Worm (Caenorhabditis elegans) whole organism, mixed stage, embryonic: ENCODE data around the gene Y73B6BL.14.

Experiments used
- M03D4.4 ChIP-seq: sonication (generic microtip); optimal IDR thresholded peaks from 2 replicates; lab custom pipeline; 2017; ENCODE audit warnings: mild to moderate bottlenecking, missing genetic modification characterization, missing compliant biosample characterization
- bed-3 ChIP-seq: fragments of 200-800 bp; sonication (Bioruptor generic); optimal IDR thresholded peaks from 3 replicates; lab custom pipeline; 2018; ENCODE audit warnings: mild to moderate bottlenecking, missing genetic modification characterization, moderate library complexity, missing compliant biosample characterization
- blmp-1 ChIP-seq: fragments of 150-350 bp; optimal IDR thresholded peaks from 2 replicates; lab custom pipeline; 2014; ENCODE audit warnings: missing biosample characterization, missing genetic modification characterization
- ceh-39 ChIP-seq: fragments of 150-350 bp; optimal IDR thresholded peaks from 2 replicates; lab custom pipeline; 2014; ENCODE audit warnings: missing biosample characterization, missing genetic modification characterization
- ceh-43 ChIP-seq: fragments of 200-800 bp; sonication (Bioruptor generic); optimal IDR thresholded peaks from 2 replicates; lab custom pipeline; 2018; ENCODE audit warnings: mild to moderate bottlenecking, missing genetic modification characterization, moderate library complexity, missing compliant biosample characterization
- ceh-83 ChIP-seq: fragments of 200-800 bp; sonication (Bioruptor generic); optimal IDR thresholded peaks from 2 replicates; lab custom pipeline; 2018; ENCODE audit warnings: mild to moderate bottlenecking, missing genetic modification characterization, missing compliant biosample characterization
- ces-1 ChIP-seq: fragments of 150-350 bp; optimal IDR thresholded peaks from 2 replicates; lab custom pipeline; 2014; ENCODE audit warnings: missing biosample characterization, missing genetic modification reagents, missing genetic modification characterization
- cnd-1 ChIP-seq: fragments of 200-800 bp; sonication (Bioruptor generic); optimal IDR thresholded peaks from 2 replicates; lab custom pipeline; 2018; ENCODE audit warnings: mild to moderate bottlenecking, missing genetic modification characterization, missing compliant biosample characterization
- drap-1 ChIP-seq: fragments of 200-800 bp; sonication (Bioruptor generic); optimal IDR thresholded peaks from 3 replicates; lab custom pipeline; 2018; ENCODE audit warnings: mild to moderate bottlenecking, missing genetic modification characterization, missing compliant biosample characterization
- elt-1 ChIP-seq: sonication (generic microtip); optimal IDR thresholded peaks from 2 replicates; lab custom pipeline; 2017; ENCODE audit warnings: missing genetic modification characterization, mild to moderate bottlenecking, missing compliant biosample characterization, antibody characterized with exemption, moderate library complexity, borderline replicate concordance; ENCODE audit not compliant: insufficient read depth
- elt-3 ChIP-seq: fragments of 150-350 bp; optimal IDR thresholded peaks from 2 replicates; lab custom pipeline; 2014; ENCODE audit warnings: missing biosample characterization, missing genetic modification characterization
- flh-1 ChIP-seq: fragments of 200-800 bp; sonication (Bioruptor generic); optimal IDR thresholded peaks from 2 replicates; lab custom pipeline; 2018; ENCODE audit warnings: mild to moderate bottlenecking, missing genetic modification characterization, moderate library complexity, missing compliant biosample characterization
- ham-2 ChIP-seq: fragments of 200-800 bp; sonication (Bioruptor generic); optimal IDR thresholded peaks from 2 replicates; lab custom pipeline; 2018; ENCODE audit warnings: mild to moderate bottlenecking, missing genetic modification characterization, missing compliant biosample characterization
- hlh-1 ChIP-seq: fragments of 150-350 bp; optimal IDR thresholded peaks from 2 replicates; lab custom pipeline; 2014; ENCODE audit warnings: missing biosample characterization, missing genetic modification reagents, missing genetic modification characterization
- lin-13 ChIP-seq: fragments of 150-350 bp; optimal IDR thresholded peaks from 2 replicates; lab custom pipeline; 2014; ENCODE audit warnings: missing biosample characterization, missing genetic modification characterization
- lin-32 ChIP-seq: fragments of 200-800 bp; sonication (Bioruptor generic); optimal IDR thresholded peaks from 2 replicates; lab custom pipeline; 2018; ENCODE audit warnings: mild to moderate bottlenecking, missing genetic modification characterization, missing compliant biosample characterization
- lsy-2 ChIP-seq: fragments of 150-350 bp; optimal IDR thresholded peaks from 2 replicates; lab custom pipeline; 2014; ENCODE audit warnings: missing biosample characterization, missing genetic modification characterization
- mab-5 ChIP-seq: fragments of 150-350 bp; optimal IDR thresholded peaks from 2 replicates; lab custom pipeline; 2014; ENCODE audit warnings: missing biosample characterization, missing genetic modification characterization
- mep-1 ChIP-seq: fragments of 150-350 bp; optimal IDR thresholded peaks from 2 replicates; lab custom pipeline; 2017; ENCODE audit warnings: missing biosample characterization, missing genetic modification reagents, missing genetic modification characterization, inconsistent platforms
- mls-2 ChIP-seq: sonication (generic microtip); optimal IDR thresholded peaks from 2 replicates; lab custom pipeline; 2016; ENCODE audit warnings: mild to moderate bottlenecking, missing genetic modification characterization, moderate library complexity, missing compliant biosample characterization
- nhr-12 ChIP-seq: fragments of 150-350 bp; optimal IDR thresholded peaks from 2 replicates; lab custom pipeline; 2014; ENCODE audit warnings: missing biosample characterization, missing genetic modification characterization
- nhr-2 ChIP-seq: fragments of 150-350 bp; optimal IDR thresholded peaks from 2 replicates; lab custom pipeline; 2014; ENCODE audit warnings: missing biosample characterization, missing genetic modification characterization
- nhr-237 ChIP-seq: fragments of 150-350 bp; optimal IDR thresholded peaks from 2 replicates; lab custom pipeline; 2014; ENCODE audit warnings: missing biosample characterization, missing genetic modification characterization
- nhr-28 ChIP-seq: fragments of 150-350 bp; optimal IDR thresholded peaks from 2 replicates; lab custom pipeline; 2014; ENCODE audit warnings: missing biosample characterization, missing genetic modification characterization
- nhr-76 ChIP-seq: sonication (generic microtip); optimal IDR thresholded peaks from 2 replicates; lab custom pipeline; 2017; ENCODE audit warnings: missing biosample characterization, missing genetic modification characterization
- pha-4 ChIP-seq: fragments of 150-350 bp; optimal IDR thresholded peaks from 2 replicates; lab custom pipeline; 2018; ENCODE audit warnings: missing biosample characterization, missing genetic modification reagents, missing genetic modification characterization
- sem-2 ChIP-seq: fragments of 200-800 bp; sonication (Bioruptor generic); optimal IDR thresholded peaks from 2 replicates; lab custom pipeline; 2018; ENCODE audit warnings: mild to moderate bottlenecking, missing genetic modification characterization, missing compliant biosample characterization
- snpc-4 ChIP-seq: fragments of 150-350 bp; optimal IDR thresholded peaks from 2 replicates; lab custom pipeline; 2014; ENCODE audit warnings: missing biosample characterization, missing genetic modification characterization
- sptf-1 ChIP-seq: sonication (generic microtip); optimal IDR thresholded peaks from 2 replicates; lab custom pipeline; 2017; ENCODE audit warnings: mild to moderate bottlenecking, missing genetic modification characterization, moderate library complexity, missing compliant biosample characterization
- unc-120 ChIP-seq: sonication (generic microtip); optimal IDR thresholded peaks from 2 replicates; lab custom pipeline; 2017; ENCODE audit warnings: missing genetic modification characterization, missing compliant biosample characterization; ENCODE audit not compliant: poor library complexity, severe bottlenecking
- unc-39 ChIP-seq: fragments of 150-350 bp; optimal IDR thresholded peaks from 2 replicates; lab custom pipeline; 2014; ENCODE audit warnings: missing biosample characterization, missing genetic modification characterization
- unc-62 ChIP-seq: fragments of 150-350 bp; optimal IDR thresholded peaks from 2 replicates; lab custom pipeline; 2014; ENCODE audit warnings: missing biosample characterization, missing genetic modification reagents, missing genetic modification characterization
- ztf-11 ChIP-seq: fragments of 150-350 bp; optimal IDR thresholded peaks from 2 replicates; lab custom pipeline; 2014; ENCODE audit warnings: missing biosample characterization, missing genetic modification characterization

Gene Y73B6BL.14

ce11 chrIV:6326448-6326847 lies 16.3 kb downstream of the Y73B6BL.14 start, which contains the start of gene lsm-8:
TSS of gene lsm-8 (plus strand) at chrIV:6326526.
- TF ChIP-seq drap-1 (GFP tag; lab: Kevin White, UChicago) (no peak), hlh-1 (tag; lab: Kevin White, UChicago) (no peak), ces-1 (GFP tag; lab: Kevin White, UChicago) (no peak), flh-1 (GFP tag; lab: Kevin White, UChicago) (no peak), nhr-237 (tag; lab: Kevin White, UChicago) (no peak), sptf-1 (no peak), mab-5 (tag; lab: Kevin White, UChicago) (no peak), elt-1 (tag; lab: Kevin White, UChicago) (no peak), ham-2 (no peak), bed-3 (GFP tag; lab: Kevin White, UChicago) (no peak), cnd-1 (no peak), lsy-2 (tag; lab: Kevin White, UChicago) (no peak), nhr-28 (tag; lab: Kevin White, UChicago) (no peak), sem-2 (no peak), snpc-4 (tag; lab: Kevin White, UChicago) (no peak), blmp-1 (tag; lab: Kevin White, UChicago) (no peak), lin-13 (tag; lab: Kevin White, UChicago) (no peak), nhr-76 (no peak)
- TF ChIP-seq, all 35 proteins: peak for 0

DNA sequence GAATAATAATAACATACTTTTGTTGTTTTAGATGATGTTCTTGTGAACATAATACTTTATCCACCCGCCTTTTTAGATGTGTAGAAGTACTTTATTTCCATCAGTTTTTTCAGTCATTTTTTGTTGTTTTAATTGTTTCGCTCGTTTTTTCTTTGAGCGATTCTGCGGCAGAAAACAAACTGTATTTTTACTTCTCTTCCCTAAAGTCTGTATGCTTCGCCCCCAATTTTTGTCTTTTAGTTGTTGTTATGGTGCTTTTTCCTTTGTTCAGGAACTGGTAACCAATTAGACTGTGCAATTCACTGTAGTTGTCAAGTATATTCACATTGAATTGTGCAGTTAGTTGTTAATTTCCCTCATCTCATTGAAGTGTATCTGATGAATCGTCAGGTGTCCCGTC lies 17.0 kb downstream of the Y73B6BL.14 start:
- TF ChIP-seq unc-120 (tag; lab: Kevin White, UChicago) (no peak), pha-4 (tag; lab: Kevin White, UChicago) (no peak), ham-2 (no peak), drap-1 (GFP tag; lab: Kevin White, UChicago) (no peak), nhr-237 (tag; lab: Kevin White, UChicago) (no peak), unc-39 (tag; lab: Kevin White, UChicago) (no peak), mep-1 (no peak), flh-1 (GFP tag; lab: Kevin White, UChicago) (no peak), nhr-12 (tag; lab: Kevin White, UChicago) (no peak), lin-13 (tag; lab: Kevin White, UChicago) (no peak), bed-3 (GFP tag; lab: Kevin White, UChicago) (no peak), ces-1 (GFP tag; lab: Kevin White, UChicago) (no peak), nhr-28 (tag; lab: Kevin White, UChicago) (no peak), nhr-76 (no peak), ceh-43 (no peak)

- TF ChIP-seq hlh-1 (tag; lab: Kevin White, UChicago) (peak; percentile 78), nhr-2 (peak; percentile 46), unc-39 (tag; lab: Kevin White, UChicago) (no peak), pha-4 (tag; lab: Kevin White, UChicago) (peak; percentile 98), ham-2 (peak; percentile 64), M03D4.4 (tag; lab: Kevin White, UChicago) (peak; percentile 76), unc-62 (peak; percentile 69), ces-1 (GFP tag; lab: Kevin White, UChicago) (peak; percentile 76), sptf-1 (peak; percentile 86), mep-1 (peak; percentile 84), ceh-39 (tag; lab: Kevin White, UChicago) (peak; percentile 80), lsy-2 (tag; lab: Kevin White, UChicago) (peak; percentile 97), snpc-4 (tag; lab: Kevin White, UChicago) (no peak), drap-1 (GFP tag; lab: Kevin White, UChicago) (peak; percentile 72), ztf-11 (no peak), nhr-237 (tag; lab: Kevin White, UChicago) (peak; percentile 93), nhr-28 (tag; lab: Kevin White, UChicago) (no peak), elt-3 (tag; lab: Kevin White, UChicago) (no peak), lin-13 (tag; lab: Kevin White, UChicago) (peak; percentile 92), bed-3 (GFP tag; lab: Kevin White, UChicago) (peak; percentile 22), mab-5 (tag; lab: Kevin White, UChicago) (no peak), mls-2 (tag; lab: Kevin White, UChicago) (peak; percentile 72), lin-32 (peak; percentile 47), nhr-76 (no peak), ceh-83 (GFP tag; lab: Kevin White, UChicago) (no peak), unc-120 (tag; lab: Kevin White, UChicago) (peak; percentile 68), ceh-43 (no peak), cnd-1 (peak; percentile 65), elt-1 (tag; lab: Kevin White, UChicago) (no peak)
Observed at ce11 chrIV:6323654-6324224, 19.0 kb downstream of the Y73B6BL.14 start, which contains the start of gene sqd-1. TSS of gene sqd-1 (plus strand) at chrIV:6324174.
